Worm (Caenorhabditis elegans) whole organism, L3 larva: Measurements from ENCODE around the gene Y105C5A.1272.
"Not testable (repeated sequence)": the region's sequence is repeated elsewhere in the genome, so short reads cannot be mapped to it uniquely, and the experiment has no call there.

Experiments
- R02D3.7 ChIP-seq: fragments of 150-350 bp; optimal IDR thresholded peaks from 2 replicates; lab custom pipeline; 2014; ENCODE audit warnings: missing biosample characterization, missing genetic modification characterization
- ZK546.5 ChIP-seq: sonication (generic microtip); optimal IDR thresholded peaks from 2 replicates; lab custom pipeline; 2017; ENCODE audit warnings: missing biosample characterization, missing genetic modification characterization
- ama-1 ChIP-seq: fragments of 150-350 bp; optimal IDR thresholded peaks from 2 replicates; lab custom pipeline; 2018
- ceh-16 ChIP-seq: sonication (generic microtip); optimal IDR thresholded peaks from 2 replicates; lab custom pipeline; 2017; ENCODE audit warnings: missing biosample characterization, missing genetic modification characterization
- ceh-28 ChIP-seq: fragments of 150-350 bp; optimal IDR thresholded peaks from 2 replicates; lab custom pipeline; 2014; ENCODE audit warnings: missing biosample characterization, missing genetic modification reagents, missing genetic modification characterization
- ceh-9 ChIP-seq: sonication (generic microtip); optimal IDR thresholded peaks from 2 replicates; lab custom pipeline; 2018; ENCODE audit warnings: missing biosample characterization, missing genetic modification characterization
- egl-27 ChIP-seq: sonication (generic microtip); optimal IDR thresholded peaks from 4 replicates; lab custom pipeline; 2017; ENCODE audit warnings: missing biosample characterization, missing genetic modification reagents, missing genetic modification characterization
- egl-5 ChIP-seq: fragments of 150-350 bp; optimal IDR thresholded peaks from 2 replicates; lab custom pipeline; 2017; ENCODE audit warnings: missing biosample characterization, missing genetic modification reagents, missing genetic modification characterization, inconsistent platforms
- elt-1 ChIP-seq: fragments of 150-350 bp; optimal IDR thresholded peaks from 2 replicates; lab custom pipeline; 2014; ENCODE audit warnings: missing biosample characterization, missing genetic modification characterization
- elt-2 ChIP-seq: sonication (generic microtip); optimal IDR thresholded peaks from 2 replicates; lab custom pipeline; 2016; ENCODE audit warnings: missing genetic modification reagents, mild to moderate bottlenecking, missing genetic modification characterization, missing compliant biosample characterization
- elt-3 ChIP-seq, 3 experiments: fragments of 150-350 bp in 1 of 3; sonication (generic microtip) in 2 of 3; optimal IDR thresholded peaks; 2 replicates in 2 of 3; 4 replicates in 1 of 3; lab custom pipeline; 2014 to 2017; ENCODE audit warnings: missing biosample characterization in 3 of 3, missing genetic modification characterization in 3 of 3
- eor-1 ChIP-seq, 2 experiments: fragments of 150-350 bp; optimal IDR thresholded peaks; 2 replicates each; lab custom pipeline; 2014 to 2018; ENCODE audit warnings: missing biosample characterization in 2 of 2, missing genetic modification characterization in 2 of 2
- fkh-10 ChIP-seq: sonication (generic microtip); optimal IDR thresholded peaks from 2 replicates; lab custom pipeline; 2017; ENCODE audit warnings: missing biosample characterization, missing genetic modification reagents, missing genetic modification characterization
- fkh-2 ChIP-seq: fragments of 150-350 bp; optimal IDR thresholded peaks from 2 replicates; lab custom pipeline; 2014; ENCODE audit warnings: missing biosample characterization, missing genetic modification reagents, missing genetic modification characterization
- hmg-11 ChIP-seq: sonication (generic microtip); optimal IDR thresholded peaks from 2 replicates; lab custom pipeline; 2016; ENCODE audit warnings: missing genetic modification characterization, missing compliant biosample characterization
- jun-1 ChIP-seq: fragments of 150-350 bp; optimal IDR thresholded peaks from 2 replicates; lab custom pipeline; 2014; ENCODE audit warnings: missing biosample characterization, missing genetic modification reagents, missing genetic modification characterization
- lin-15B ChIP-seq: fragments of 150-350 bp; optimal IDR thresholded peaks from 2 replicates; lab custom pipeline; 2014; ENCODE audit warnings: missing biosample characterization, missing genetic modification characterization
- lin-39 ChIP-seq: fragments of 150-350 bp; optimal IDR thresholded peaks from 2 replicates; lab custom pipeline; 2018; ENCODE audit warnings: missing biosample characterization, missing genetic modification reagents, missing genetic modification characterization
- lsy-12 ChIP-seq: sonication (generic microtip); optimal IDR thresholded peaks from 2 replicates; lab custom pipeline; 2016; ENCODE audit warnings: mild to moderate bottlenecking, missing genetic modification characterization, missing compliant biosample characterization
- mdl-1 ChIP-seq: fragments of 150-350 bp; optimal IDR thresholded peaks from 2 replicates; lab custom pipeline; 2014; ENCODE audit warnings: missing biosample characterization, missing genetic modification characterization
- nfya-1 ChIP-seq: sonication (generic microtip); optimal IDR thresholded peaks from 2 replicates; lab custom pipeline; 2017; ENCODE audit warnings: missing genetic modification characterization, mild to moderate bottlenecking, missing compliant biosample characterization, antibody characterized with exemption, moderate library complexity; ENCODE audit not compliant: insufficient read depth
- nhr-11 ChIP-seq: fragments of 150-350 bp; optimal IDR thresholded peaks from 2 replicates; lab custom pipeline; 2014; ENCODE audit warnings: missing biosample characterization, missing genetic modification characterization
- nhr-12 ChIP-seq: fragments of 150-350 bp; optimal IDR thresholded peaks from 2 replicates; lab custom pipeline; 2014; ENCODE audit warnings: missing biosample characterization, missing genetic modification characterization
- nhr-23 ChIP-seq: fragments of 150-350 bp; optimal IDR thresholded peaks from 2 replicates; lab custom pipeline; 2014; ENCODE audit warnings: missing biosample characterization, missing genetic modification reagents, missing genetic modification characterization
- nhr-25 ChIP-seq: sonication (generic microtip); optimal IDR thresholded peaks from 2 replicates; lab custom pipeline; 2017; ENCODE audit warnings: missing biosample characterization, missing genetic modification characterization
- nhr-28 ChIP-seq: fragments of 150-350 bp; optimal IDR thresholded peaks from 2 replicates; lab custom pipeline; 2014; ENCODE audit warnings: missing biosample characterization, missing genetic modification characterization
- nhr-43 ChIP-seq: sonication (generic microtip); optimal IDR thresholded peaks from 2 replicates; lab custom pipeline; 2016; ENCODE audit warnings: mild to moderate bottlenecking, missing genetic modification characterization, missing compliant biosample characterization; ENCODE audit not compliant: poor library complexity, severe bottlenecking
- nhr-67 ChIP-seq: fragments of 150-350 bp; optimal IDR thresholded peaks from 2 replicates; lab custom pipeline; 2014; ENCODE audit warnings: missing biosample characterization, missing genetic modification characterization
- nhr-76 ChIP-seq: fragments of 150-350 bp; sonication (generic microtip); optimal IDR thresholded peaks from 5 replicates; lab custom pipeline; 2014; ENCODE audit warnings: missing biosample characterization, missing genetic modification characterization
- nhr-77 ChIP-seq: fragments of 150-350 bp; optimal IDR thresholded peaks from 2 replicates; lab custom pipeline; 2014; ENCODE audit warnings: missing biosample characterization, missing genetic modification characterization
- pha-4 ChIP-seq: fragments of 150-350 bp; optimal IDR thresholded peaks from 2 replicates; lab custom pipeline; 2014; ENCODE audit warnings: missing biosample characterization, missing genetic modification reagents, missing genetic modification characterization
- pqm-1 ChIP-seq: fragments of 150-350 bp; optimal IDR thresholded peaks from 2 replicates; lab custom pipeline; 2017; ENCODE audit warnings: missing biosample characterization, missing genetic modification characterization, inconsistent platforms
- skn-1 ChIP-seq: fragments of 150-350 bp; optimal IDR thresholded peaks from 2 replicates; lab custom pipeline; 2014; ENCODE audit warnings: missing biosample characterization, missing genetic modification characterization
- tbx-2 ChIP-seq: sonication (generic microtip); optimal IDR thresholded peaks from 2 replicates; lab custom pipeline; 2016; ENCODE audit warnings: mild to moderate bottlenecking, missing genetic modification characterization, missing compliant biosample characterization
- unc-62 ChIP-seq: fragments of 150-350 bp; sonication (generic microtip); optimal IDR thresholded peaks from 4 replicates; lab custom pipeline; 2014; ENCODE audit warnings: missing biosample characterization, missing genetic modification reagents, missing genetic modification characterization
- zag-1 ChIP-seq: fragments of 150-350 bp; optimal IDR thresholded peaks from 2 replicates; lab custom pipeline; 2014; ENCODE audit warnings: missing biosample characterization, missing genetic modification characterization
- ztf-11 ChIP-seq: fragments of 150-350 bp; optimal IDR thresholded peaks from 2 replicates; lab custom pipeline; 2014; ENCODE audit warnings: missing biosample characterization, missing genetic modification characterization
- ztf-4 ChIP-seq: fragments of 150-350 bp; optimal IDR thresholded peaks from 2 replicates; lab custom pipeline; 2014; ENCODE audit warnings: missing biosample characterization, missing genetic modification characterization

Gene Y105C5A.1272

ce11 chrIV:15640852-15641251 is 5.9 kb upstream of the Y105C5A.1272 start, which contains the start of gene Y105C5A.13:
Gene Y105C5A.13, plus strand, starts transcription at chrIV:15641231.
- no peak for TF ChIP-seq ceh-28 (tag; lab: Kevin White, UChicago)
- TF ChIP-seq pha-4 (tag; lab: Kevin White, UChicago): peak; percentile 7
- peak; percentile 89 for TF ChIP-seq elt-2
- TF ChIP-seq jun-1 (tag; lab: Kevin White, UChicago): peak; percentile 55
- TF ChIP-seq ztf-4 (tag; lab: Kevin White, UChicago): no peak
- TF ChIP-seq pqm-1 (tag; lab: Kevin White, UChicago): peak; percentile 82

ce11 chrIV:15641699-15642098 is 5.1 kb upstream of the Y105C5A.1272 start, which contains the start of gene Y105C5A.12:
Gene Y105C5A.12, minus strand, starts transcription at chrIV:15641799.
- not testable (repeated sequence) for TF ChIP-seq fkh-10 (GFP tag; lab: Kevin White, UChicago); nhr-43 (tag; lab: Kevin White, UChicago); skn-1 (tag; lab: Kevin White, UChicago)

ce11 chrIV:15648245-15648644 is 1.5 kb downstream of the Y105C5A.1272 start:
- TF ChIP-seq eor-1 (tag; optimal IDR thresholded peaks at IDR 0.05; lab: Kevin White, UChicago) (no peak), ceh-9 (tag; lab: Kevin White, UChicago) (no peak), elt-3 (tag; optimal IDR thresholded peaks at IDR 0.05; lab: Kevin White, UChicago) (no peak), pha-4 (tag; lab: Kevin White, UChicago) (no peak), nhr-67 (tag; lab: Kevin White, UChicago) (no peak), nhr-11 (no peak), fkh-10 (GFP tag; lab: Kevin White, UChicago) (no peak), ama-1 (no peak), egl-5 (tag; lab: Kevin White, UChicago) (no peak), ceh-28 (tag; lab: Kevin White, UChicago) (no peak), lsy-12 (tag; lab: Kevin White, UChicago) (no peak), R02D3.7 (tag; lab: Kevin White, UChicago) (no peak), nhr-23 (tag; lab: Kevin White, UChicago) (no peak), unc-62 (GFP tag; lab: Kevin White, UChicago) (no peak), nhr-28 (tag; lab: Kevin White, UChicago) (no peak), ztf-11 (tag; lab: Kevin White, UChicago) (no peak), zag-1 (tag; lab: Kevin White, UChicago) (no peak)

- TF ChIP-seq ceh-16 (tag; lab: Kevin White, UChicago) (no peak), hmg-11 (no peak), nhr-25 (no peak), nhr-23 (tag; lab: Kevin White, UChicago) (no peak), ceh-9 (tag; lab: Kevin White, UChicago) (no peak), mdl-1 (no peak), fkh-10 (GFP tag; lab: Kevin White, UChicago) (no peak), ZK546.5 (no peak), ztf-4 (tag; lab: Kevin White, UChicago) (no peak), ceh-28 (tag; lab: Kevin White, UChicago) (no peak), tbx-2 (tag; lab: Kevin White, UChicago) (no peak), unc-62 (GFP tag; lab: Kevin White, UChicago) (no peak), egl-27 (tag; lab: Kevin White, UChicago) (no peak), elt-3 (tag; optimal IDR thresholded peaks at IDR 0.05; lab: Kevin White, UChicago) (no peak), lin-15B (tag; lab: Kevin White, UChicago) (no peak), nfya-1 (tag; lab: Kevin White, UChicago) (no peak), nhr-43 (tag; lab: Kevin White, UChicago) (no peak)
Measured at ce11 chrIV:15658444-15658843, 11.7 kb downstream of the Y105C5A.1272 start.

ce11 chrIV:15672994-15673393 is 26.2 kb downstream of the Y105C5A.1272 start:
- TF ChIP-seq nhr-12: no peak
- no peak for TF ChIP-seq fkh-2 (tag; lab: Kevin White, UChicago)
- TF ChIP-seq pha-4 (tag; lab: Kevin White, UChicago): no peak
- TF ChIP-seq ama-1: no peak
- no peak for TF ChIP-seq ceh-28 (tag; lab: Kevin White, UChicago)
- TF ChIP-seq nhr-23 (tag; lab: Kevin White, UChicago): peak; percentile 46
- no peak for TF ChIP-seq eor-1 (tag; optimal IDR thresholded peaks at IDR 0.05; lab: Kevin White, UChicago)
- TF ChIP-seq nhr-76 (tag; lab: Kevin White, UChicago): no peak
- TF ChIP-seq ztf-11 (tag; lab: Kevin White, UChicago): no peak
- no peak for TF ChIP-seq nhr-43 (tag; lab: Kevin White, UChicago)
- no peak for TF ChIP-seq elt-1 (tag; lab: Kevin White, UChicago)
- TF ChIP-seq nhr-28 (tag; lab: Kevin White, UChicago): no peak
- TF ChIP-seq nhr-25: peak; percentile 0
- no peak for TF ChIP-seq nhr-77 (tag; lab: Kevin White, UChicago)
- no peak for TF ChIP-seq lin-39
- TF ChIP-seq mdl-1: no peak
